Worm (Caenorhabditis elegans): ENCODE data around the gene F48E8.8.

The F48E8.8 gene

DNA sequence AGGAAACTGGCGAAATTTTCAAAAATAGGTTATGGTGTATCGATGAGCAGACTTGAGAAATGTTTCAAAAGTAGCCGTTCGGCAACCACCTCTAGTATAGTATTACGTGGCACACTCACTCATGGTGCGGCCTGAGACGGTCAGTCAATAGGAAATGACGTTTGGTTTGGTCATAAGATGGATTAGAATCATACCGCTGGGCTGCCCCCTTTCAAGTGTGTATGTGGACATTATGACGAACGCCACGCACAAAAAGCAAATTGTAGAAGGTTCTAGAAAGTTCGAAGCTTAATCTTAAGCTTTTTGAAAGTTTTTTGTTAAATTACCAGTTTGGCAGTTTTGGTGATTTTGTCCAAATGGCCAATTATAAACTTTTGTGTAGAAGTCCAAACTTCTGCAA, 25.2 kb downstream of the F48E8.8 start:
- TF ChIP-seq nhr-6 (tag; optimal IDR thresholded peaks at IDR 0.05) = no peak
- no peak for TF ChIP-seq nhr-21 (tag; optimal IDR thresholded peaks at IDR 0.05)
- TF ChIP-seq ztf-4 (tag; optimal IDR thresholded peaks at IDR 0.05) = no peak
- no peak for TF ChIP-seq unc-55 (GFP tag; optimal IDR thresholded peaks at IDR 0.05)
- no peak for TF ChIP-seq lin-13 (GFP tag; optimal IDR thresholded peaks at IDR 0.05)
- TF ChIP-seq ZK546.5 (tag; optimal IDR thresholded peaks at IDR 0.05) = no peak
- no peak for TF ChIP-seq sma-9 (GFP tag; optimal IDR thresholded peaks at IDR 0.05)
- TF ChIP-seq sma-9 (tag; optimal IDR thresholded peaks at IDR 0.05) = no peak
- TF ChIP-seq skn-1 (tag; optimal IDR thresholded peaks at IDR 0.05) = no peak
- TF ChIP-seq nhr-12 (tag; optimal IDR thresholded peaks at IDR 0.05) = no peak

DNA sequence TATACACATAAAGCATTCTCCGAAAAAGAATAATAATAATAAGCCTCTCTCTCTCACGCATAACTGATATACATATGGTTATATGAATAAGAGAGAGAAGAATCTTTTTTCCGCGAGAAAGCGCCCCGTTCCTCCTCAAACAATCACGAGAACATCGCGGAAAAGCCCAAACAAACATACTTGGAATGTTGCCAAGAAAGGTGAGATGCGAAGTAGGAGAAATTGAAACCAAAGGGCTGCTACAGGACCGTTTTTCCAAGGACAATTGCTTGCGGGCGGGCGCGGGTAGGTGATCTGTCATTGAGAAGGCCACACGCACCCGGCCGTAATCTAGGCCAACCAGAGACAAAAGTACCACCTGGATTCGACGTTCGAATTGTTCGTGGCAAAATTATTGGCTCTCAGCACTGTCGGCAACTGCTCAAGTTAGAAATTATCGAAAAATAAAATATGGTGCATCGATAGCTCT, 25.9 kb downstream of the F48E8.8 start, which contains the start of gene dnj-24:
Gene dnj-24 (minus strand): TSS at position 419 of the 469 bp plus-strand sequence.
- TF ChIP-seq F13H6.1 (tag; optimal IDR thresholded peaks at IDR 0.05) (no peak), sma-3 (GFP tag; optimal IDR thresholded peaks at IDR 0.05) (peak; percentile 4), nhr-25 (tag; optimal IDR thresholded peaks at IDR 0.05) (no peak), snpc-4 (tag; optimal IDR thresholded peaks at IDR 0.05) (no peak), ceh-16 (tag; optimal IDR thresholded peaks at IDR 0.05) (peak; percentile 1), crh-2 (tag; optimal IDR thresholded peaks at IDR 0.05) (no peak)

DNA sequence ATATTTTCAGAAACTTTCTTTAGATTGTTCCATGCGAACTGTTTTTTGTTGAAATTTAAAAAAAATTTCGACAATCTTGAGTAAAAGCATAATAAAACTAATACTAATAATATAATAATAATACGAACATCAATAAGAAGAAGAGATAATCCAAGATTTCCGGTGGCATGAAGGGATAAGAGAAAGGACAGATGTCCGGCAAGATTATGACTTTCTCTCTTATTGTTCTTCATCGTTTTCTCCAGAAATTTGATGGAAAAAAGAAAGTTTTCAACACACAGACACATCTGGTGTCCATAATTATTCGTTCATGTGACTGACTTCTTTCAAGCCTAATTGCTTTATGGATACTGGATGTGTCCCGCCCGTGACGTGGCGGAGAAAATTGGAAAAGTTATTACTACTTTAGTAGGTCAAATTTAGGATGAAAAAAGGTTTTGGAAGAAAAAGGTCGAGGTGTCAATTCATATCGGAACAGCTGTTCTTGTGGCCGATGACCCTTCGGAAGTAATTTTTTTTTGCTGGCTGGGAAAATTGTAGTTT, 27.0 kb downstream of the F48E8.8 start:
- TF ChIP-seq blmp-1 (tag; optimal IDR thresholded peaks at IDR 0.05; ENCODE audit: insufficient read depth) = peak; percentile 34
- no peak for TF ChIP-seq lin-39 (tag; optimal IDR thresholded peaks at IDR 0.05)
- no peak for TF ChIP-seq lsy-2 (tag; optimal IDR thresholded peaks at IDR 0.05)

DNA sequence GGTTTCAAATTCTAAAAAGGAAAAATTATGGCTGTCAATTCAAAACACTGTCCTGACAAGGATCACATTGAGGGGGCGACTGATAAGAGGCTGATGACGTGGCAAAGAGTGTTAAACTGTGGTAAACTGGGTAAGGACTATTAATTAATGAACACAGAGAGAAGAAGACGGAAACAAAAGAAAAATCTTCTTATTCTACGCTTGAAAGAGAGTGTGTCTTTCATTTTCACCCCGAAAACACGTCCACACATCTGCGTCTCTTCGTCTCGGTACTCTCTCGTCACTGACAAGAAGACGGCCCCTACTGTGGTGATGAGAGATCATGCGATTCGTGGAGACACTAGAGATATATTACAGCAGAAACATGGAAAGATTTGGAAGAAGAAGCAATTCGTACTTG, 28.2 kb downstream of the F48E8.8 start:
- TF ChIP-seq elt-1 (tag; optimal IDR thresholded peaks at IDR 0.05) (no peak), ZK546.5 (tag; optimal IDR thresholded peaks at IDR 0.05) (no peak), dmd-4 (tag; optimal IDR thresholded peaks at IDR 0.05) (no peak), fos-1 (tag; optimal IDR thresholded peaks at IDR 0.05) (peak; percentile 9), sem-4 (tag; optimal IDR thresholded peaks at IDR 0.05) (peak; percentile 71), nhr-25 (tag; optimal IDR thresholded peaks at IDR 0.05) (peak; percentile 7), F13H6.1 (tag; optimal IDR thresholded peaks at IDR 0.05) (peak; percentile 52), zag-1 (tag; optimal IDR thresholded peaks at IDR 0.05) (no peak), unc-39 (tag; optimal IDR thresholded peaks at IDR 0.05) (no peak), nhr-23 (tag; optimal IDR thresholded peaks at IDR 0.05) (no peak), lsy-2 (tag; optimal IDR thresholded peaks at IDR 0.05) (peak in 1 of 2 experiments; percentile 49), crh-2 (tag; optimal IDR thresholded peaks at IDR 0.05) (peak; percentile 97), blmp-1 (tag; optimal IDR thresholded peaks at IDR 0.05; ENCODE audit: insufficient read depth) (peak; percentile 68), nhr-129 (tag; optimal IDR thresholded peaks at IDR 0.05) (peak; percentile 36), nhr-21 (tag; optimal IDR thresholded peaks at IDR 0.05) (peak; percentile 46), sma-3 (GFP tag; optimal IDR thresholded peaks at IDR 0.05) (peak; percentile 35), sma-9 (GFP tag; optimal IDR thresholded peaks at IDR 0.05) (peak; percentile 56), sma-9 (tag; optimal IDR thresholded peaks at IDR 0.05) (no peak)

DNA sequence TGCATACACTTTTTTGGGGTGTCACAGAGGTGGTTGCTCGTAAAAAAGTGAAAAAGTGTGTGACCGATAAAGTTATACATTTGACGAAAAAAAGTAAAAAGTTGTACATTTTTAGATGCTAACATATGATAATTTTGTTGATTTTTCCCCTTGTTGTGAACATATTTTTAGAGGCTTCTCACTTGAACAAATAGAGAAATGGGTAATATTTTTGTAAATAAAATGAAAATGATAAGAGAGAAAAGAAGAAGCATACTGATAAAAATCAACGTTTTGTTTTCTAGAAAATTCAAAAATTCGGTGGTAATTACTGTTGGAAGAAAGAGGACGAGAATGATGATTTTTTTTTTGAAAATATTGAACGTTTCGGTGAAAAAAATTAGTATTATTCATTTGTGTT, 29.3 kb downstream of the F48E8.8 start:
- TF ChIP-seq fos-1 (tag; optimal IDR thresholded peaks at IDR 0.05) (peak; percentile 26), nhr-12 (tag; optimal IDR thresholded peaks at IDR 0.05) (no peak)

DNA sequence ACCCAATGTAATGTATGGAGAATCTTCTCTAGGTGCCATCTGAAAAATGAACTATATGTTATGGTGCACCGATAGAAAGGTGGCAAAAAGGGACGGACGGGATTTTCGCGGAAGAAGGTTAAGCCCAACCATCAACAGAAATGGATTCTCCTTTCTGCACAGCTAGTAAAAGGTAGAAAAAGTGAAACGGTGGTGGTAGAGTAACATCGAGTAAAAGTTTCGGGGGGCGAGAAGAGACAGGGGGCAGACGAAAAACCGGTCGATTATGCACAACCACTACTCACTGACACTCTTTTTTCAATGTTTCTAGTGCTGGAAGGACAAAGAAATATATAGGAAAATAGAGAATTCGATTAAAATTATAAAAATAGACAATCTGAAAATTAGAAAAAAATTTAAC, 30.1 kb downstream of the F48E8.8 start:
- TF ChIP-seq mbf-1 (tag; optimal IDR thresholded peaks at IDR 0.05) (no peak), blmp-1 (tag; optimal IDR thresholded peaks at IDR 0.05; ENCODE audit: insufficient read depth) (peak; percentile 63), ceh-82 (tag; optimal IDR thresholded peaks at IDR 0.05) (no peak)

DNA sequence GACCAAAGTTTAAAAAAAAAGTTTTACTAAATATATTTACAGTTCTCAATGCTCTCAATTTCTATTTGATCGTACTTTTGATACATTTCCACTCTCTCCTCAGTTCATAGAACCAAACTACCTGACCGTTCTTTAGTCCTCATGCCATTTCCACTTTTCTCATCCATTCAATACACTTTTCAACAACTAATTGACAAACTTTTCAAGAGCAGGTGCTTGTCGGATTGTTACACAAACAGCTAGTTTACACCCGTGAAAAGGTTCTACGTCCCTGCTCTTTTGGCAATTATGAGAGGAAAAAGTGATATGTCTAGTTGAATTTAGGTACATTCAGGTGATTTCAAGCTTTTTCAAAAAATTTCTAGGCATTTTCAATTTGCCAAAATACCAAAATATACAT, 31.7 kb downstream of the F48E8.8 start:
- no peak for TF ChIP-seq Y55F3AM.14 (GFP tag; optimal IDR thresholded peaks at IDR 0.05)
- TF ChIP-seq nhr-6 (tag; optimal IDR thresholded peaks at IDR 0.05) = no peak
- peak; percentile 35 for TF ChIP-seq sma-9 (GFP tag; optimal IDR thresholded peaks at IDR 0.05)
- no peak for TF ChIP-seq sma-9 (tag; optimal IDR thresholded peaks at IDR 0.05)
- peak; percentile 23 for TF ChIP-seq nhr-129 (tag; optimal IDR thresholded peaks at IDR 0.05)
- no peak for TF ChIP-seq ama-1 (optimal IDR thresholded peaks at IDR 0.05)
- no peak for TF ChIP-seq ceh-82 (tag; optimal IDR thresholded peaks at IDR 0.05)
- peak in 1 of 2 experiments; percentile 25 for TF ChIP-seq lsy-2 (tag; optimal IDR thresholded peaks at IDR 0.05)

Measured in whole organism, L2 larva.